Fruit fly (Drosophila melanogaster) whole organism, pupa: ENCODE measurements around the gene Gasp.

ENCODE experiments used
- CG10348 ChIP-seq: fragments of 200-800 bp; sonication (Bioruptor generic); IDR thresholded peaks from 2 replicates; pipeline ENCODE4 v1.3.6; 2022; ENCODE audit warnings: missing biosample characterization, missing genetic modification characterization
- CG13204 ChIP-seq: fragments of 200-800 bp; sonication (Bioruptor generic); optimal IDR thresholded peaks from 2 replicates; lab custom pipeline; 2018; ENCODE audit warnings: missing biosample characterization, mild to moderate bottlenecking, missing genetic modification characterization, moderate library complexity
- CG17806 ChIP-seq: fragments of 200-800 bp; sonication (Bioruptor generic); optimal IDR thresholded peaks from 2 replicates; lab custom pipeline; 2018; ENCODE audit warnings: missing biosample characterization, mild to moderate bottlenecking, missing genetic modification characterization, moderate library complexity
- CG32121 ChIP-seq: fragments of 200-800 bp; sonication (Bioruptor generic); IDR thresholded peaks from 2 replicates; pipeline ENCODE4 v1.3.6; 2022; ENCODE audit warnings: missing biosample characterization, missing genetic modification characterization
- CG4496 ChIP-seq: fragments of 200-800 bp; sonication (Bioruptor generic); IDR thresholded peaks from 3 replicates; pipeline ENCODE4 v1.3.6; 2022; ENCODE audit warnings: missing biosample characterization, missing genetic modification characterization
- Pif1A ChIP-seq: fragments of 200-800 bp; sonication (Bioruptor generic); optimal IDR thresholded peaks from 3 replicates; lab custom pipeline; 2016; ENCODE audit warnings: missing biosample characterization, missing genetic modification characterization
- Pif1B ChIP-seq: fragments of 200-800 bp; sonication (Bioruptor generic); optimal IDR thresholded peaks from 3 replicates; lab custom pipeline; 2016; ENCODE audit warnings: missing biosample characterization, missing genetic modification characterization
- Snoo ChIP-seq: fragments of 200-800 bp; sonication (Bioruptor generic); optimal IDR thresholded peaks from 3 replicates; lab custom pipeline; 2017; ENCODE audit warnings: missing biosample characterization, mild to moderate bottlenecking, missing genetic modification characterization, inconsistent platforms
- fd96Ca ChIP-seq: fragments of 200-800 bp; sonication (Bioruptor generic); IDR thresholded peaks from 3 replicates; pipeline ENCODE4 v1.3.6; 2022; ENCODE audit warnings: missing biosample characterization, missing genetic modification characterization
- gl ChIP-seq: fragments of 200-800 bp; sonication (Bioruptor generic); optimal IDR thresholded peaks from 2 replicates; lab custom pipeline; 2018; ENCODE audit warnings: missing biosample characterization, mild to moderate bottlenecking, missing genetic modification characterization
- rn ChIP-seq: fragments of 200-800 bp; sonication (Bioruptor generic); IDR thresholded peaks from 2 replicates; pipeline ENCODE4 v1.3.6; 2022; ENCODE audit warnings: missing biosample characterization, missing genetic modification characterization

- TF ChIP-seq Snoo (tag; lab: Kevin White, UChicago) (no peak), fd96Ca (GFP tag; lab: Robert Waterston, UW) (no peak), CG17806 (tag; lab: Kevin White, UChicago) (no peak), CG10348 (GFP tag; lab: Robert Waterston, UW) (no peak), rn (GFP tag; lab: Robert Waterston, UW) (no peak), Pif1B (no peak), CG4496 (GFP tag; lab: Robert Waterston, UW) (no peak), Pif1A (GFP tag; lab: Kevin White, UChicago) (no peak), gl (tag; lab: Kevin White, UChicago) (no peak), CG32121 (GFP tag; lab: Robert Waterston, UW) (no peak), CG13204 (GFP tag; lab: Kevin White, UChicago) (no peak)
Measured at dm6 chr3R:6149130-6149529, 48.4 kb upstream of the Gasp start.
